Worm (Caenorhabditis elegans): ENCODE results near the gene nhr-162.

Gene nhr-162

ce11 chrV:6991771-6992170 lies at the start of gene nhr-162:
Gene nhr-162 (minus strand): TSS chrV:6991871.
- TF ChIP-seq fkh-8 (tag; optimal IDR thresholded peaks at IDR 0.05) (peak; percentile 24), elt-2 (tag; optimal IDR thresholded peaks at IDR 0.05) (no peak)

- no peak for TF ChIP-seq F16B12.6 (tag; optimal IDR thresholded peaks at IDR 0.05)
- no peak for TF ChIP-seq nhr-85 (tag)
- no peak for TF ChIP-seq isw-1 (GFP tag; IDR thresholded peaks at IDR 0.05)
- no peak for TF ChIP-seq pqm-1 (tag; optimal IDR thresholded peaks at IDR 0.05)
- no peak for TF ChIP-seq hlh-17 (GFP tag; optimal IDR thresholded peaks at IDR 0.05; ENCODE audit: borderline replicate concordance)
- TF ChIP-seq hlh-4 (tag; optimal IDR thresholded peaks at IDR 0.05) = no peak
- no peak for TF ChIP-seq alr-1 (tag; optimal IDR thresholded peaks at IDR 0.05; ENCODE audit: borderline replicate concordance)
- no peak for TF ChIP-seq zip-4 (GFP tag; optimal IDR thresholded peaks at IDR 0.05)
- TF ChIP-seq snpc-4 (tag; optimal IDR thresholded peaks at IDR 0.05) = no peak
- no peak for TF ChIP-seq ceh-82 (tag; optimal IDR thresholded peaks at IDR 0.05)
- no peak for TF ChIP-seq ztf-4 (tag; optimal IDR thresholded peaks at IDR 0.05)
- no peak for TF ChIP-seq egl-13 (tag; optimal IDR thresholded peaks at IDR 0.05)
These were observed 44.8 kb upstream of the nhr-162 start, which contains the start of gene twk-11 for ce11 chrV:7036475-7036874. Gene twk-11 (minus strand): TSS chrV:7036575.

- no peak for TF ChIP-seq nhr-76 (tag; optimal IDR thresholded peaks at IDR 0.05)
- TF ChIP-seq ceh-8 (GFP tag; optimal IDR thresholded peaks at IDR 0.05) = no peak
- TF ChIP-seq nhr-77 (tag; optimal IDR thresholded peaks at IDR 0.05) = no peak
- no peak for TF ChIP-seq lir-3 (tag; optimal IDR thresholded peaks at IDR 0.05; ENCODE audit: poor library complexity)
- TF ChIP-seq mdl-1 (tag; optimal IDR thresholded peaks at IDR 0.05) = no peak
- TF ChIP-seq nhr-237 (tag; optimal IDR thresholded peaks at IDR 0.05) = no peak
- no peak for TF ChIP-seq lin-39 (tag; optimal IDR thresholded peaks at IDR 0.05)
- no peak for TF ChIP-seq sox-4 (tag; optimal IDR thresholded peaks at IDR 0.05)
- no peak for TF ChIP-seq jun-1 (tag; optimal IDR thresholded peaks at IDR 0.05)
- TF ChIP-seq egl-27 (tag; optimal IDR thresholded peaks at IDR 0.05) = no peak
- TF ChIP-seq fkh-8 (tag; optimal IDR thresholded peaks at IDR 0.05) = no peak
- no peak for TF ChIP-seq C34B4.2 (tag; optimal IDR thresholded peaks at IDR 0.05)
- TF ChIP-seq vab-15 (tag; optimal IDR thresholded peaks at IDR 0.05) = no peak
- TF ChIP-seq unc-62 (GFP tag; optimal IDR thresholded peaks at IDR 0.05) = no peak
- no peak for TF ChIP-seq nhr-47 (tag; optimal IDR thresholded peaks at IDR 0.05)
- no peak for TF ChIP-seq unc-98 (GFP tag; IDR thresholded peaks at IDR 0.05)
These were observed 35.4 kb upstream of the nhr-162 start, which contains the start of gene F20A1.6 for ce11 chrV:7027055-7027454. Gene F20A1.6 (minus strand): TSS chrV:7027155.

- TF ChIP-seq nhr-11 (tag; optimal IDR thresholded peaks at IDR 0.05) (peak; percentile 29), aly-2 (tag; optimal IDR thresholded peaks at IDR 0.05) (no peak), fkh-4 (tag; optimal IDR thresholded peaks at IDR 0.05; ENCODE audit: borderline replicate concordance) (peak; percentile 49), nhr-28 (tag; optimal IDR thresholded peaks at IDR 0.05) (no peak), ces-1 (GFP tag; optimal IDR thresholded peaks at IDR 0.05) (no peak), fkh-8 (tag; optimal IDR thresholded peaks at IDR 0.05) (peak; percentile 19), egl-13 (tag; optimal IDR thresholded peaks at IDR 0.05) (peak; percentile 41), unc-30 (tag; optimal IDR thresholded peaks at IDR 0.05) (no peak), pax-3 (tag; optimal IDR thresholded peaks at IDR 0.05) (peak; percentile 54), tlp-1 (tag; optimal IDR thresholded peaks at IDR 0.05) (no peak), dsc-1 (tag; optimal IDR thresholded peaks at IDR 0.05) (peak; percentile 96), ztf-11 (tag; optimal IDR thresholded peaks at IDR 0.05) (no peak), zag-1 (tag; optimal IDR thresholded peaks at IDR 0.05) (no peak), ceh-8 (GFP tag; optimal IDR thresholded peaks at IDR 0.05) (peak; percentile 15)
These were observed 31.3 kb upstream of the nhr-162 start for ce11 chrV:7022981-7023380.
